Worm (Caenorhabditis elegans): ENCODE results near the gene ced-5.

ce11 chrIV:10498401-10498800 lies 14.5 kb downstream of the ced-5 start:
- TF ChIP-seq lin-40 (tag; optimal IDR thresholded peaks at IDR 0.05) (no peak), F39B2.1 (GFP tag; IDR thresholded peaks at IDR 0.05) (no peak), F57C9.4 (tag; optimal IDR thresholded peaks at IDR 0.05) (no peak), pha-4 (tag; optimal IDR thresholded peaks at IDR 0.05) (no peak)

All from whole organism, young adult.